Fruit fly (Drosophila melanogaster): ENCODE measurements around the gene vnd.
"Not testable (repeated sequence)": the region's sequence is repeated elsewhere in the genome, so short reads cannot be mapped to it uniquely, and the experiment has no call there.

The vnd gene

dm6 chrX:644461-644860 lies 62.5 kb downstream of the vnd start, which contains the start of gene CG13367:
Gene CG13367, plus strand, starts transcription at chrX:644761.
- TF ChIP-seq CG11762 (GFP tag; optimal IDR thresholded peaks at IDR 0.05; ENCODE audit: insufficient read depth); svp (GFP tag); CG6792 (GFP tag; optimal IDR thresholded peaks at IDR 0.05): not testable (repeated sequence)

DNA sequence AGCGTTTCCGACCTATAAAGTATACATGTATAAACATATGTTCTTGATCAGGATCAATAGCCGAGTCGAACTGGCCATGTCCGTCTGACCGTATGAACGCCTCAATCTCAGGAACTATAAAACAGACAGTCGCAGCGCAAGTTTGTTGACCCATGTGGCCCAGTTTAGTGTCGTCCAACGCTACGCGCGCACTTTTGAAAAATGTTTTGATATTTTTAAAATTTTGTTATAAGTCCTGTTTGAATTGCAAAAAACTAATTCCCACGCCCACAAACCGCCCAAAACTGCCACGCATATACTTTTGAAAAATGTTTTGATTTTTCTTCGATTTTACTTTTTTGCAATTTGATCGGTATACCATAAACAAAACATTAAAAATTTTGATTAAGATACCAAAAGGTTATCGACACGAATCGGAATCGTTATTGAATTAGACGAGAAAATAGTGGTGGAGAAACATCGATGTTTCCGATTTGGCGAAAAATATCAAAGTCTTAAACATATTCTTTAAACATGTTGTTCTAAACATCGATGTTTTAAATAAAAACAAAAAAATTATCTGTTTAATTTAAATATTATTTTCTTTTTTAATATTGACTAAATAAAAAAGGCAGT lies 64.6 kb downstream of the vnd start:
- no peak for TF ChIP-seq Eip75B (GFP tag; optimal IDR thresholded peaks at IDR 0.05)
- TF ChIP-seq eg (GFP tag; IDR thresholded peaks at IDR 0.05): 0 out of 3 replicates have a peak, but pooled peaks have one; percentile 8

- TF ChIP-seq CG15336 (GFP tag; IDR thresholded peaks at IDR 0.05): no peak
- no peak for TF ChIP-seq CG7368 (GFP tag; optimal IDR thresholded peaks at IDR 0.05)
- peak; percentile 32 for TF ChIP-seq CG6854 (GFP tag; optimal IDR thresholded peaks at IDR 0.05)
- TF ChIP-seq eg (GFP tag; IDR thresholded peaks at IDR 0.05): 0 out of 3 replicates have a peak, but pooled peaks have one; percentile 4
- TF ChIP-seq Gug (GFP tag; IDR thresholded peaks at IDR 0.05): no peak
- no peak for TF ChIP-seq net (GFP tag; optimal IDR thresholded peaks at IDR 0.05)
- no peak for TF ChIP-seq CG32006 (GFP tag; optimal IDR thresholded peaks at IDR 0.05)
These were observed 65.2 kb downstream of the vnd start, which contains the start of gene Roc1a for dm6 chrX:647056-647627. Gene Roc1a, plus strand, starts transcription at chrX:647304.

Measured in whole organism, prepupa.